Worm (Caenorhabditis elegans) whole organism, mixed stage, embryonic: Measurements from ENCODE around the gene R148.7.

Experiments used
- M03D4.4 ChIP-seq: sonication (generic microtip); optimal IDR thresholded peaks from 2 replicates; lab custom pipeline; 2017; ENCODE audit warnings: mild to moderate bottlenecking, missing genetic modification characterization, missing compliant biosample characterization
- bed-3 ChIP-seq: fragments of 200-800 bp; sonication (Bioruptor generic); optimal IDR thresholded peaks from 3 replicates; lab custom pipeline; 2018; ENCODE audit warnings: mild to moderate bottlenecking, missing genetic modification characterization, moderate library complexity, missing compliant biosample characterization
- blmp-1 ChIP-seq: fragments of 150-350 bp; optimal IDR thresholded peaks from 2 replicates; lab custom pipeline; 2014; ENCODE audit warnings: missing biosample characterization, missing genetic modification characterization
- ceh-39 ChIP-seq: fragments of 150-350 bp; optimal IDR thresholded peaks from 2 replicates; lab custom pipeline; 2014; ENCODE audit warnings: missing biosample characterization, missing genetic modification characterization
- ceh-43 ChIP-seq: fragments of 200-800 bp; sonication (Bioruptor generic); optimal IDR thresholded peaks from 2 replicates; lab custom pipeline; 2018; ENCODE audit warnings: mild to moderate bottlenecking, missing genetic modification characterization, moderate library complexity, missing compliant biosample characterization
- ceh-83 ChIP-seq: fragments of 200-800 bp; sonication (Bioruptor generic); optimal IDR thresholded peaks from 2 replicates; lab custom pipeline; 2018; ENCODE audit warnings: mild to moderate bottlenecking, missing genetic modification characterization, missing compliant biosample characterization
- ces-1 ChIP-seq: fragments of 150-350 bp; optimal IDR thresholded peaks from 2 replicates; lab custom pipeline; 2014; ENCODE audit warnings: missing biosample characterization, missing genetic modification reagents, missing genetic modification characterization
- cnd-1 ChIP-seq: fragments of 200-800 bp; sonication (Bioruptor generic); optimal IDR thresholded peaks from 2 replicates; lab custom pipeline; 2018; ENCODE audit warnings: mild to moderate bottlenecking, missing genetic modification characterization, missing compliant biosample characterization
- drap-1 ChIP-seq: fragments of 200-800 bp; sonication (Bioruptor generic); optimal IDR thresholded peaks from 3 replicates; lab custom pipeline; 2018; ENCODE audit warnings: mild to moderate bottlenecking, missing genetic modification characterization, missing compliant biosample characterization
- elt-3 ChIP-seq: fragments of 150-350 bp; optimal IDR thresholded peaks from 2 replicates; lab custom pipeline; 2014; ENCODE audit warnings: missing biosample characterization, missing genetic modification characterization
- flh-1 ChIP-seq: fragments of 200-800 bp; sonication (Bioruptor generic); optimal IDR thresholded peaks from 2 replicates; lab custom pipeline; 2018; ENCODE audit warnings: mild to moderate bottlenecking, missing genetic modification characterization, moderate library complexity, missing compliant biosample characterization
- ham-2 ChIP-seq: fragments of 200-800 bp; sonication (Bioruptor generic); optimal IDR thresholded peaks from 2 replicates; lab custom pipeline; 2018; ENCODE audit warnings: mild to moderate bottlenecking, missing genetic modification characterization, missing compliant biosample characterization
- hlh-1 ChIP-seq: fragments of 150-350 bp; optimal IDR thresholded peaks from 2 replicates; lab custom pipeline; 2014; ENCODE audit warnings: missing biosample characterization, missing genetic modification reagents, missing genetic modification characterization
- lin-13 ChIP-seq: fragments of 150-350 bp; optimal IDR thresholded peaks from 2 replicates; lab custom pipeline; 2014; ENCODE audit warnings: missing biosample characterization, missing genetic modification characterization
- mab-5 ChIP-seq: fragments of 150-350 bp; optimal IDR thresholded peaks from 2 replicates; lab custom pipeline; 2014; ENCODE audit warnings: missing biosample characterization, missing genetic modification characterization
- mep-1 ChIP-seq: fragments of 150-350 bp; optimal IDR thresholded peaks from 2 replicates; lab custom pipeline; 2017; ENCODE audit warnings: missing biosample characterization, missing genetic modification reagents, missing genetic modification characterization, inconsistent platforms
- mls-2 ChIP-seq: sonication (generic microtip); optimal IDR thresholded peaks from 2 replicates; lab custom pipeline; 2016; ENCODE audit warnings: mild to moderate bottlenecking, missing genetic modification characterization, moderate library complexity, missing compliant biosample characterization
- nhr-12 ChIP-seq: fragments of 150-350 bp; optimal IDR thresholded peaks from 2 replicates; lab custom pipeline; 2014; ENCODE audit warnings: missing biosample characterization, missing genetic modification characterization
- nhr-2 ChIP-seq: fragments of 150-350 bp; optimal IDR thresholded peaks from 2 replicates; lab custom pipeline; 2014; ENCODE audit warnings: missing biosample characterization, missing genetic modification characterization
- nhr-237 ChIP-seq: fragments of 150-350 bp; optimal IDR thresholded peaks from 2 replicates; lab custom pipeline; 2014; ENCODE audit warnings: missing biosample characterization, missing genetic modification characterization
- nhr-28 ChIP-seq: fragments of 150-350 bp; optimal IDR thresholded peaks from 2 replicates; lab custom pipeline; 2014; ENCODE audit warnings: missing biosample characterization, missing genetic modification characterization
- nhr-76 ChIP-seq: sonication (generic microtip); optimal IDR thresholded peaks from 2 replicates; lab custom pipeline; 2017; ENCODE audit warnings: missing biosample characterization, missing genetic modification characterization
- pha-4 ChIP-seq: fragments of 150-350 bp; optimal IDR thresholded peaks from 2 replicates; lab custom pipeline; 2018; ENCODE audit warnings: missing biosample characterization, missing genetic modification reagents, missing genetic modification characterization
- sem-2 ChIP-seq: fragments of 200-800 bp; sonication (Bioruptor generic); optimal IDR thresholded peaks from 2 replicates; lab custom pipeline; 2018; ENCODE audit warnings: mild to moderate bottlenecking, missing genetic modification characterization, missing compliant biosample characterization
- snpc-4 ChIP-seq: fragments of 150-350 bp; optimal IDR thresholded peaks from 2 replicates; lab custom pipeline; 2014; ENCODE audit warnings: missing biosample characterization, missing genetic modification characterization
- sptf-1 ChIP-seq: sonication (generic microtip); optimal IDR thresholded peaks from 2 replicates; lab custom pipeline; 2017; ENCODE audit warnings: mild to moderate bottlenecking, missing genetic modification characterization, moderate library complexity, missing compliant biosample characterization
- tbx-8 ChIP-seq: fragments of 200-800 bp; sonication (Bioruptor generic); optimal IDR thresholded peaks from 2 replicates; lab custom pipeline; 2018; ENCODE audit warnings: mild to moderate bottlenecking, missing genetic modification characterization, moderate library complexity, missing compliant biosample characterization
- unc-120 ChIP-seq: sonication (generic microtip); optimal IDR thresholded peaks from 2 replicates; lab custom pipeline; 2017; ENCODE audit warnings: missing genetic modification characterization, missing compliant biosample characterization; ENCODE audit not compliant: poor library complexity, severe bottlenecking
- unc-39 ChIP-seq: fragments of 150-350 bp; optimal IDR thresholded peaks from 2 replicates; lab custom pipeline; 2014; ENCODE audit warnings: missing biosample characterization, missing genetic modification characterization
- unc-62 ChIP-seq: fragments of 150-350 bp; optimal IDR thresholded peaks from 2 replicates; lab custom pipeline; 2014; ENCODE audit warnings: missing biosample characterization, missing genetic modification reagents, missing genetic modification characterization
- zip-8 ChIP-seq: fragments of 150-350 bp; optimal IDR thresholded peaks from 2 replicates; lab custom pipeline; 2014; ENCODE audit warnings: missing biosample characterization, missing genetic modification characterization

R148.7 gene

DNA sequence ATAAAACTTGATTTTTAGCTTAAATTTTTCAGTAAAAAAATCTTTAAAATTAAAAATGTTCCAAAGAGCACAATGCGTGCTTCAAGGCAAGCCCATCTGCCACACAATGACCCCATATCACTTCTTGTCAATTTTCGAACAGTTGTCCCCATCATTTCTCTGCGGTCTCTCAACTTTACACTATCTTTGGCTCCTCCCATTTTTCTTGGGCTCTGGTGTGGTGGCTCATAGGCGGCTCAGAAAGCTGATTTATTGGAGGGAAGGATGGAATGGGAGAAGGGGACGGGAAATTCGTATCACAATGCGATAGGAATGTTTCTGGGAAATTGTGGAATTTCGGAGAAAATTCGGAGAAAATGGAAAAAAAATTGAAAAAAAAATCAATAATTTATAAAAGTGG is 2.4 kb upstream of the R148.7 start:
- TF ChIP-seq hlh-1 (tag; lab: Kevin White, UChicago): peak; percentile 99
- no peak for TF ChIP-seq flh-1
- no peak for TF ChIP-seq sptf-1 (tag; lab: Kevin White, UChicago)
- TF ChIP-seq unc-120: peak; percentile 87
- peak; percentile 90 for TF ChIP-seq unc-62
- no peak for TF ChIP-seq drap-1 (GFP tag; lab: Kevin White, UChicago)
- no peak for TF ChIP-seq cnd-1 (tag; lab: Kevin White, UChicago)
- no peak for TF ChIP-seq ceh-83 (GFP tag; lab: Kevin White, UChicago)
- TF ChIP-seq nhr-76 (tag; lab: Kevin White, UChicago): no peak
- TF ChIP-seq mls-2 (tag; lab: Kevin White, UChicago): no peak
- peak; percentile 66 for TF ChIP-seq mab-5 (tag; lab: Kevin White, UChicago)

DNA sequence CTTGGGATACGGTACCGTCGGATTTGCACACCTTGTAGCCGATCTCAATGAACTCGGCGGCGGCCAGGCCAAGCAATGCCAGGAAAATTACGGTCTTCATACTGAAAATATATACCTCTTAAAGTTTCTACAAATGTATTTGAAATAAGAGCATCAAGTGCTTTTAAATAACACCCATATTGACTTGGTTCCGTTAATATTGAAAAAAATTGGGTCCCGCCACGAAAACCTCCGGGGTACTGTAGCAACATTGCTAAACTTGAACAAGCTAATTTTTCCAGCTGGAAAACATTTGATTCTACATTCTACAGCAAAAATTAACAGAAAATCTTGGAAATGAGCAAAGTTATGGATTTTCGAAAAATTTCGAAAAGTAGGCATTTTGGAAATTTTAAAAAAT is 1.2 kb upstream of the R148.7 start, which contains the start of gene heh-1:
Gene heh-1 (minus strand): TSS at position 101 of the 400 bp plus-strand sequence.
- no peak for TF ChIP-seq sptf-1 (tag; lab: Kevin White, UChicago)
- TF ChIP-seq pha-4: no peak
- no peak for TF ChIP-seq mab-5 (tag; lab: Kevin White, UChicago)
- TF ChIP-seq unc-62: no peak
- no peak for TF ChIP-seq bed-3
- no peak for TF ChIP-seq ceh-43 (GFP tag; lab: Kevin White, UChicago)
- TF ChIP-seq ces-1: no peak
- no peak for TF ChIP-seq nhr-12
- TF ChIP-seq mls-2 (tag; lab: Kevin White, UChicago): no peak
- TF ChIP-seq, all 35 proteins: peak for 0

- TF ChIP-seq M03D4.4 (tag; lab: Kevin White, UChicago) (no peak), elt-3 (tag; lab: Kevin White, UChicago) (no peak), zip-8 (tag; lab: Kevin White, UChicago) (no peak), lin-13 (tag; lab: Kevin White, UChicago) (no peak), ham-2 (GFP tag; lab: Kevin White, UChicago) (no peak), unc-62 (no peak), blmp-1 (tag; lab: Kevin White, UChicago) (no peak), ceh-43 (GFP tag; lab: Kevin White, UChicago) (no peak), tbx-8 (GFP tag; lab: Kevin White, UChicago) (no peak), unc-120 (no peak), snpc-4 (tag; lab: Kevin White, UChicago) (no peak), mep-1 (tag; lab: Kevin White, UChicago) (no peak)
Observed at ce11 chrIII:3197904-3198303, 303 bp downstream of the R148.7 start.

ce11 chrIII:3191729-3192128 is 6.5 kb downstream of the R148.7 start:
- TF ChIP-seq nhr-12 (no peak), unc-39 (tag; lab: Kevin White, UChicago) (no peak), nhr-2 (tag; lab: Kevin White, UChicago) (no peak), flh-1 (no peak), nhr-237 (tag; lab: Kevin White, UChicago) (no peak), ceh-83 (GFP tag; lab: Kevin White, UChicago) (no peak), sem-2 (GFP tag; lab: Kevin White, UChicago) (no peak), cnd-1 (tag; lab: Kevin White, UChicago) (no peak), nhr-28 (tag; lab: Kevin White, UChicago) (no peak), mab-5 (tag; lab: Kevin White, UChicago) (no peak), pha-4 (no peak), lin-13 (tag; lab: Kevin White, UChicago) (no peak), sptf-1 (tag; lab: Kevin White, UChicago) (no peak), ceh-43 (GFP tag; lab: Kevin White, UChicago) (no peak), mls-2 (tag; lab: Kevin White, UChicago) (no peak), blmp-1 (tag; lab: Kevin White, UChicago) (no peak), ces-1 (no peak), ceh-39 (tag; lab: Kevin White, UChicago) (no peak)

DNA sequence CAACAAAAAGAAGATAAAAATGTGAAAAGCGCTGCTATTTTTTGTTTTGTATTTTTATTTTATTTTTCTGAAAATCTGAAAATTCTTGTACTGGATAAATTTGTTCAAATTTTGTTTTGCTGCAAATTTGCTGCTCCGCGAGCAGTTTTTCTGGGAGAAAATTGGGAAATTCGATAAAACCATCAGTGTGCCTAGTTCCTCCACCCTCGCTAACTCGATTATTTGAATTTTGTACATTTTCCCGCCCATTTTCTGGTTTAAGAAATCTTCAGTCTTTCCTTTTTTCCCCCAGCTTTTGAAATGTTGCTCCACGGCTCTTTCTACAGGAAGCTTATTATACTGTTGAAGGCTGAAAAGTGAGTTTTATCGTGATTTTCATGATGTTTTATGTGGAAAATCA is 7.0 kb downstream of the R148.7 start, which contains the start of gene R148.8:
Gene R148.8 (plus strand): TSS at position 301 of the 400 bp plus-strand sequence.
- TF ChIP-seq lin-13 (tag; lab: Kevin White, UChicago): no peak
- TF ChIP-seq, all 35 proteins: peak for 0
